Fruit fly (Drosophila melanogaster) whole organism, adult: Measurements from ENCODE around the gene CG6179.

Experiments
- CG11617 ChIP-seq: fragments of 200-800 bp; sonication (Bioruptor generic); optimal IDR thresholded peaks from 2 replicates; lab custom pipeline; 2017; ENCODE audit warnings: mild to moderate bottlenecking, missing biosample characterization, missing genetic modification reagents, missing genetic modification characterization
- CG12768 ChIP-seq: fragments of 200-800 bp; sonication (Bioruptor generic); optimal IDR thresholded peaks from 2 replicates; lab custom pipeline; 2017; ENCODE audit warnings: missing biosample characterization, missing genetic modification characterization, mild to moderate bottlenecking, moderate library complexity, missing genetic modification reagents
- CG14711 ChIP-seq: fragments of 200-800 bp; sonication (Bioruptor generic); optimal IDR thresholded peaks from 2 replicates; lab custom pipeline; 2018; ENCODE audit warnings: missing biosample characterization, mild to moderate bottlenecking, missing genetic modification characterization, moderate library complexity
- CG1620 ChIP-seq: fragments of 200-800 bp; sonication (Bioruptor generic); optimal IDR thresholded peaks from 2 replicates; lab custom pipeline; 2016; ENCODE audit warnings: missing biosample characterization, missing genetic modification characterization
- CG33017 ChIP-seq: fragments of 200-800 bp; sonication (Bioruptor generic); optimal IDR thresholded peaks from 2 replicates; lab custom pipeline; 2018; ENCODE audit warnings: missing biosample characterization, mild to moderate bottlenecking, missing genetic modification characterization, moderate library complexity
- CG5204 ChIP-seq: fragments of 200-800 bp; sonication (Bioruptor generic); optimal IDR thresholded peaks from 2 replicates; lab custom pipeline; 2016; ENCODE audit warnings: missing biosample characterization, missing genetic modification characterization
- CG7045 ChIP-seq: fragments of 200-800 bp; sonication (Bioruptor generic); optimal IDR thresholded peaks from 2 replicates; lab custom pipeline; 2017; ENCODE audit warnings: missing biosample characterization, mild to moderate bottlenecking, missing genetic modification characterization
- CG7101 ChIP-seq: fragments of 200-800 bp; sonication (Bioruptor generic); optimal IDR thresholded peaks from 2 replicates; lab custom pipeline; 2018; ENCODE audit warnings: missing biosample characterization, mild to moderate bottlenecking, missing genetic modification characterization, moderate library complexity
- Clk ChIP-seq: fragments of 200-800 bp; sonication (Bioruptor generic); optimal IDR thresholded peaks from 2 replicates; lab custom pipeline; 2017; ENCODE audit warnings: missing biosample characterization, missing genetic modification characterization
- Crg-1 ChIP-seq: fragments of 200-800 bp; sonication (Bioruptor generic); optimal IDR thresholded peaks from 2 replicates; lab custom pipeline; 2016; ENCODE audit warnings: missing biosample characterization, missing genetic modification characterization
- Hr96 ChIP-seq: fragments of 200-800 bp; sonication (Bioruptor generic); optimal IDR thresholded peaks from 2 replicates; lab custom pipeline; 2016; ENCODE audit warnings: missing biosample characterization, missing genetic modification characterization
- Mnt ChIP-seq: fragments of 200-800 bp; sonication (Bioruptor generic); optimal IDR thresholded peaks from 2 replicates; lab custom pipeline; 2016; ENCODE audit warnings: missing biosample characterization, mild to moderate bottlenecking, missing genetic modification characterization
- bab1 ChIP-seq: fragments of 200-800 bp; sonication (Bioruptor generic); optimal IDR thresholded peaks from 3 replicates; lab custom pipeline; 2019; ENCODE audit warnings: missing biosample characterization, mild to moderate bottlenecking, missing genetic modification characterization, moderate library complexity
- cnc ChIP-seq, 2 experiments: fragments of >200 bp; optimal IDR thresholded peaks; 2 replicates each; lab custom pipeline; 2017
- kay ChIP-seq: fragments of 200-800 bp; sonication (Bioruptor generic); peaks from one replicate; lab custom pipeline; 2016; ENCODE audit warnings: missing biosample characterization, missing genetic modification characterization, borderline replicate concordance
- ovo ChIP-seq: fragments of 200-800 bp; sonication (Bioruptor generic); optimal IDR thresholded peaks from 2 replicates; lab custom pipeline; 2016; ENCODE audit warnings: missing biosample characterization, missing genetic modification characterization
- pad ChIP-seq: fragments of 200-800 bp; sonication (Bioruptor generic); optimal IDR thresholded peaks from 3 replicates; lab custom pipeline; 2017; ENCODE audit warnings: missing biosample characterization, missing genetic modification characterization, mild to moderate bottlenecking, moderate library complexity, missing genetic modification reagents
- tj ChIP-seq: fragments of 200-800 bp; sonication (Bioruptor generic); optimal IDR thresholded peaks from 3 replicates; lab custom pipeline; 2017; ENCODE audit warnings: missing biosample characterization, mild to moderate bottlenecking, missing genetic modification characterization, moderate library complexity
- toe ChIP-seq: fragments of 200-800 bp; sonication (Bioruptor generic); optimal IDR thresholded peaks from 2 replicates; lab custom pipeline; 2016; ENCODE audit warnings: missing biosample characterization, missing genetic modification characterization

CG6179 gene

DNA sequence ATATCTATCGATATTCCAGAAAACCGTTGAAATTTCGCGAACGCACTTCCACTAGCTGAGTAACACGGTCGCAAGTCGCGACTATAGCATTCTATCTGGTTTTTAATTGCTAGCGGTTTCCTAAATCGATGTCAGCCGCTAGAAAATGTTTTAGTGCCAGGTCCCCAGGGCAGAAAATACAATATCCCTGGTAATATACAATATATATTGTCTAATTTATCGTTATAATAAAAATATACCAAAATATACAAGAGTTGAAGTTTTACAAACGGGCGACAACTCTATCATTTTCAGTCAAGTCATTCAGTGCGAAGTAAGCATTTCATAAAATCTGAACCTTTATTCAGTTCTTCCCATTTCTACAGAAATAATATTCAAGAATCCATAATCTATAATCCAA lies 35.2 kb downstream of the CG6179 start, which contains the start of gene CG15056:
Gene CG15056 (plus strand): TSS at position 301 of the 400 bp plus-strand sequence.
- TF ChIP-seq Clk (GFP tag; lab: Kevin White, UChicago) (no peak), Crg-1 (GFP tag; lab: Kevin White, UChicago) (no peak), tj (GFP tag; lab: Kevin White, UChicago) (no peak), CG11617 (no peak), CG5204 (no peak), CG12768 (GFP tag; lab: Kevin White, UChicago) (no peak), CG33017 (tag; lab: Kevin White, UChicago) (no peak), bab1 (GFP tag; lab: Kevin White, UChicago) (no peak), CG14711 (tag; lab: Kevin White, UChicago) (no peak), pad (GFP tag; lab: Kevin White, UChicago) (no peak), kay (GFP tag; lab: Kevin White, UChicago) (no peak), CG1620 (GFP tag; lab: Kevin White, UChicago) (no peak), cnc (optimal IDR thresholded peaks at IDR 0.05; lab: Kevin White, UChicago) (no peak)

DNA sequence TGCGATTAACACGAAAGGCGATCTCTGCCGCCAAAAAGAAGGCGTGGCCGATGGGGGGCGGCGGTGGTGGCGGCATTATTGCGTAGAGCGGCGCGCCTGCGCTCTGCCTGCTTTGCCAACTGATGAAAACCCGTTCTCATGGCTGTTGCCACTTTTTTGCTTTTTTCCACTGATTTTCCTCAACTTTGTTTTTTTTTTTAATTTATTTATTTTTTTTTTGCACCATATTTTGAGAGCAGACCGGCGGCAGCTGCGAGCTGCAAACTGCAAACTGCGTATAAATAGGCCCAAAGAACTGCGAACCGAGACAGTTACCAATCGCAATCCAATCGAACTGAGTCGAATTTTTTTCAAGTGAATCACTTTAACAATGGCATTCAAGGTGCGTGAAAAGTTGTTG lies 42.2 kb downstream of the CG6179 start, which contains the start of gene CG42323:
Gene CG42323 (plus strand): TSS at position 302 of the 400 bp plus-strand sequence.
- no peak for TF ChIP-seq CG33017 (tag; lab: Kevin White, UChicago)
- TF ChIP-seq CG7045 (GFP tag; lab: Kevin White, UChicago): no peak
- no peak for TF ChIP-seq cnc (optimal IDR thresholded peaks at IDR 0.05; lab: Kevin White, UChicago)
- no peak for TF ChIP-seq ovo (GFP tag; lab: Kevin White, UChicago)
- no peak for TF ChIP-seq CG12768 (GFP tag; lab: Kevin White, UChicago)
- no peak for TF ChIP-seq CG7101 (tag; lab: Kevin White, UChicago)
- TF ChIP-seq bab1 (GFP tag; lab: Kevin White, UChicago): no peak
- no peak for TF ChIP-seq CG14711 (tag; lab: Kevin White, UChicago)
- no peak for TF ChIP-seq kay (GFP tag; lab: Kevin White, UChicago)
- no peak for TF ChIP-seq Hr96 (GFP tag; lab: Kevin White, UChicago)
- no peak for TF ChIP-seq CG5204
- no peak for TF ChIP-seq Mnt (GFP tag; lab: Kevin White, UChicago)
- TF ChIP-seq CG1620 (GFP tag; lab: Kevin White, UChicago): no peak
- no peak for TF ChIP-seq tj (GFP tag; lab: Kevin White, UChicago)
- no peak for TF ChIP-seq Clk (GFP tag; lab: Kevin White, UChicago)
- no peak for TF ChIP-seq Crg-1 (GFP tag; lab: Kevin White, UChicago)
- TF ChIP-seq toe (GFP tag; lab: Kevin White, UChicago): no peak
